Fruit fly (Drosophila melanogaster) whole organism, embryonic: ENCODE measurements around the gene CG10214.

Source experiments
- ATbp ChIP-seq: fragments of 200-800 bp; sonication (Bioruptor generic); optimal IDR thresholded peaks from 2 replicates; lab custom pipeline; 2017; ENCODE audit warnings: missing biosample characterization, mild to moderate bottlenecking, missing genetic modification characterization, missing genetic modification reagents
- Asciz ChIP-seq: fragments of 200-800 bp; sonication (Bioruptor generic); optimal IDR thresholded peaks from 2 replicates; lab custom pipeline; 2017; ENCODE audit warnings: missing biosample characterization, mild to moderate bottlenecking, missing genetic modification characterization, missing genetic modification reagents
- Bdp1 ChIP-seq: fragments of 200-800 bp; sonication (Bioruptor generic); optimal IDR thresholded peaks from 3 replicates; lab custom pipeline; 2016; ENCODE audit warnings: missing biosample characterization, missing genetic modification characterization
- CG11456 ChIP-seq: fragments of 200-800 bp; sonication (Bioruptor generic); IDR thresholded peaks from 3 replicates; pipeline ENCODE4 v1.3.6; 2022; ENCODE audit warnings: missing biosample characterization, missing genetic modification characterization
- CG11504 ChIP-seq: fragments of 200-800 bp; sonication (Bioruptor generic); optimal IDR thresholded peaks from 3 replicates; lab custom pipeline; 2019; ENCODE audit warnings: missing biosample characterization, mild to moderate bottlenecking, missing genetic modification characterization, moderate library complexity
- CG1233 ChIP-seq: fragments of 200-800 bp; sonication (Bioruptor generic); optimal IDR thresholded peaks from 4 replicates; lab custom pipeline; 2018; ENCODE audit warnings: missing biosample characterization, mild to moderate bottlenecking, missing genetic modification characterization
- CG12391 ChIP-seq: fragments of 200-800 bp; sonication (Bioruptor generic); optimal IDR thresholded peaks from 3 replicates; lab custom pipeline; 2018; ENCODE audit warnings: missing biosample characterization, mild to moderate bottlenecking, missing genetic modification characterization, moderate library complexity
- CG13775 ChIP-seq: fragments of 200-800 bp; sonication (Bioruptor generic); optimal IDR thresholded peaks from 3 replicates; lab custom pipeline; 2017; ENCODE audit warnings: missing biosample characterization, mild to moderate bottlenecking, missing genetic modification characterization
- CG14441 ChIP-seq: fragments of 200-800 bp; sonication (Bioruptor generic); IDR thresholded peaks from 2 replicates; pipeline ENCODE4 v1.3.6; 2022; ENCODE audit warnings: missing biosample characterization, missing genetic modification characterization
- CG15011 ChIP-seq: fragments of 200-800 bp; sonication (Bioruptor generic); optimal IDR thresholded peaks from 3 replicates; lab custom pipeline; 2018; ENCODE audit warnings: missing biosample characterization, mild to moderate bottlenecking, missing genetic modification characterization
- CG17328 ChIP-seq: fragments of 200-800 bp; sonication (Bioruptor generic); IDR thresholded peaks from 2 replicates; pipeline ENCODE4 v1.3.6; 2022; ENCODE audit warnings: missing biosample characterization, missing genetic modification characterization
- CG17359 ChIP-seq: fragments of 200-800 bp; sonication (Bioruptor generic); optimal IDR thresholded peaks from 3 replicates; lab custom pipeline; 2018; ENCODE audit warnings: missing biosample characterization, mild to moderate bottlenecking, missing genetic modification characterization, moderate library complexity
- CG17912 ChIP-seq: fragments of 200-800 bp; sonication (Bioruptor generic); optimal IDR thresholded peaks from 2 replicates; lab custom pipeline; 2018; ENCODE audit warnings: missing biosample characterization, mild to moderate bottlenecking, missing genetic modification characterization
- CG18619 ChIP-seq: fragments of 200-800 bp; sonication (Bioruptor generic); optimal IDR thresholded peaks from 3 replicates; lab custom pipeline; 2017; ENCODE audit warnings: missing biosample characterization, mild to moderate bottlenecking, missing genetic modification characterization
- CG2116 ChIP-seq: fragments of 200-800 bp; sonication (Bioruptor generic); optimal IDR thresholded peaks from 3 replicates; lab custom pipeline; 2018; ENCODE audit warnings: missing biosample characterization, mild to moderate bottlenecking, missing genetic modification characterization
- CG2202 ChIP-seq: fragments of 200-800 bp; sonication (Bioruptor generic); optimal IDR thresholded peaks from 2 replicates; lab custom pipeline; 2018; ENCODE audit warnings: missing biosample characterization, mild to moderate bottlenecking, missing genetic modification characterization
- CG34422 ChIP-seq: fragments of 200-800 bp; sonication (Bioruptor generic); IDR thresholded peaks from 3 replicates; pipeline ENCODE4 v1.3.6; 2022; ENCODE audit warnings: missing biosample characterization, missing genetic modification characterization
- CG4328 ChIP-seq: fragments of 200-800 bp; sonication (Bioruptor generic); optimal IDR thresholded peaks from 3 replicates; lab custom pipeline; 2017; ENCODE audit warnings: missing biosample characterization, missing genetic modification reagents, missing genetic modification characterization
- CG6765 ChIP-seq: fragments of 200-800 bp; sonication (Bioruptor generic); optimal IDR thresholded peaks from 3 replicates; lab custom pipeline; 2017; ENCODE audit warnings: missing biosample characterization, mild to moderate bottlenecking, missing genetic modification characterization
- CG7556 ChIP-seq: fragments of 200-800 bp; sonication (Bioruptor generic); optimal IDR thresholded peaks from 2 replicates; lab custom pipeline; 2017; ENCODE audit warnings: missing biosample characterization, mild to moderate bottlenecking, missing genetic modification characterization
- CG8089 ChIP-seq: fragments of 200-800 bp; sonication (Bioruptor generic); optimal IDR thresholded peaks from 3 replicates; lab custom pipeline; 2016; ENCODE audit warnings: missing biosample characterization, missing genetic modification characterization
- CG8281 ChIP-seq: fragments of 200-800 bp; sonication (Bioruptor generic); optimal IDR thresholded peaks from 2 replicates; lab custom pipeline; 2018; ENCODE audit warnings: missing biosample characterization, mild to moderate bottlenecking, missing genetic modification characterization, moderate library complexity
- CG9609 ChIP-seq: fragments of 200-800 bp; sonication (Bioruptor generic); optimal IDR thresholded peaks from 3 replicates; lab custom pipeline; 2016; ENCODE audit warnings: missing biosample characterization, missing genetic modification characterization
- CkIIα-i1 ChIP-seq: fragments of 200-800 bp; sonication (Bioruptor generic); IDR thresholded peaks from 2 replicates; pipeline ENCODE4 v1.3.6; 2022; ENCODE audit warnings: missing biosample characterization, missing genetic modification characterization
- Dip3 ChIP-seq: fragments of 200-800 bp; sonication (Bioruptor generic); optimal IDR thresholded peaks from 3 replicates; lab custom pipeline; 2016; ENCODE audit warnings: missing biosample characterization, missing genetic modification characterization
- Doc3 ChIP-seq: fragments of 200-800 bp; sonication (Bioruptor generic); IDR thresholded peaks from 3 replicates; pipeline ENCODE4 v1.3.6; 2022; ENCODE audit warnings: missing biosample characterization, missing genetic modification characterization; ENCODE audit not compliant: partially characterized antibody
- Hand ChIP-seq: fragments of 200-800 bp; sonication (Bioruptor generic); optimal IDR thresholded peaks from 2 replicates; lab custom pipeline; 2017; ENCODE audit warnings: mild to moderate bottlenecking, missing biosample characterization, missing genetic modification reagents, missing genetic modification characterization
- Hey ChIP-seq: fragments of 200-800 bp; sonication (Bioruptor generic); optimal IDR thresholded peaks from 3 replicates; lab custom pipeline; 2018; ENCODE audit warnings: missing biosample characterization, mild to moderate bottlenecking, missing genetic modification characterization
- Hr39 ChIP-seq: fragments of >200 bp; optimal IDR thresholded peaks from 2 replicates; lab custom pipeline; 2017
- Hr51 ChIP-seq, 2 experiments: fragments of 200-800 bp; sonication (Bioruptor generic); optimal IDR thresholded peaks; 2 replicates in 1 of 2; 3 replicates in 1 of 2; lab custom pipeline; 2016 to 2018; ENCODE audit warnings: missing biosample characterization in 2 of 2, missing genetic modification characterization in 2 of 2, mild to moderate bottlenecking in 1 of 2, moderate library complexity in 1 of 2
- Max ChIP-seq: fragments of 200-800 bp; sonication (Bioruptor generic); optimal IDR thresholded peaks from 2 replicates; lab custom pipeline; 2016; ENCODE audit warnings: missing biosample characterization, mild to moderate bottlenecking, missing genetic modification characterization
- Spps ChIP-seq: fragments of 200-800 bp; sonication (Bioruptor generic); optimal IDR thresholded peaks from 2 replicates; lab custom pipeline; 2018; ENCODE audit warnings: missing biosample characterization, mild to moderate bottlenecking, missing genetic modification characterization
- Trl ChIP-seq, 3 experiments: fragments of >200 bp in 2 of 3; fragments of 200-800 bp in 1 of 3; sonication (Bioruptor generic) in 1 of 3; optimal IDR thresholded peaks; 2 replicates in 1 of 3; 3 replicates in 2 of 3; lab custom pipeline; 2016 to 2017; ENCODE audit warnings: missing biosample characterization in 1 of 3, missing genetic modification characterization in 1 of 3
- ash1 ChIP-seq: fragments of 200-800 bp; sonication (Bioruptor generic); optimal IDR thresholded peaks from 2 replicates; lab custom pipeline; 2018; ENCODE audit warnings: missing biosample characterization, mild to moderate bottlenecking, missing genetic modification characterization
- bsh ChIP-seq, 2 experiments: fragments of 200-800 bp; sonication (Bioruptor generic); optimal IDR thresholded peaks; 2 replicates each; lab custom pipeline; 2017 to 2018; ENCODE audit warnings: mild to moderate bottlenecking in 2 of 2, missing biosample characterization in 2 of 2, missing genetic modification characterization in 2 of 2, moderate library complexity in 1 of 2
- chm ChIP-seq: fragments of 200-800 bp; sonication (Bioruptor generic); IDR thresholded peaks from 2 replicates; pipeline ENCODE4 v1.3.6; 2022; ENCODE audit warnings: missing biosample characterization, missing genetic modification characterization
- ewg ChIP-seq: fragments of 200-800 bp; sonication (Bioruptor generic); optimal IDR thresholded peaks from 3 replicates; lab custom pipeline; 2017; ENCODE audit warnings: mild to moderate bottlenecking, missing biosample characterization, missing genetic modification reagents, missing genetic modification characterization
- gce ChIP-seq: fragments of 200-800 bp; sonication (Bioruptor generic); IDR thresholded peaks from 3 replicates; pipeline ENCODE4 v1.3.6; 2022; ENCODE audit warnings: missing biosample characterization, missing genetic modification characterization
- grn ChIP-seq: fragments of 200-800 bp; sonication (Bioruptor generic); optimal IDR thresholded peaks from 3 replicates; lab custom pipeline; 2017; ENCODE audit warnings: missing biosample characterization, missing genetic modification characterization
- lov ChIP-seq, 2 experiments: fragments of 200-800 bp in 1 of 2; fragments of >200 bp in 1 of 2; sonication (Bioruptor generic) in 1 of 2; IDR thresholded peaks in 1 of 2; optimal IDR thresholded peaks in 1 of 2; 2 replicates in 1 of 2; 3 replicates in 1 of 2; pipeline versions ENCODE4 v1.3.6 to Lab custom; 2017 to 2022; ENCODE audit warnings: missing biosample characterization in 1 of 2, missing genetic modification characterization in 1 of 2
- luna ChIP-seq: fragments of 200-800 bp; sonication (Bioruptor generic); optimal IDR thresholded peaks from 2 replicates; lab custom pipeline; 2016; ENCODE audit warnings: missing biosample characterization, missing genetic modification characterization
- nom ChIP-seq: fragments of 200-800 bp; sonication (Bioruptor generic); optimal IDR thresholded peaks from 2 replicates; lab custom pipeline; 2017; ENCODE audit warnings: missing biosample characterization, missing genetic modification characterization, mild to moderate bottlenecking, moderate library complexity, missing genetic modification reagents
- sc ChIP-seq, 3 experiments: fragments of >200 bp in 2 of 3; fragments of 200-800 bp in 1 of 3; sonication (Bioruptor generic) in 1 of 3; optimal IDR thresholded peaks; 2 replicates in 2 of 3; 3 replicates in 1 of 3; lab custom pipeline; 2017; ENCODE audit warnings: mild to moderate bottlenecking in 1 of 3, missing biosample characterization in 1 of 3, missing genetic modification characterization in 1 of 3, missing genetic modification reagents in 1 of 3
- sens ChIP-seq: fragments of 200-800 bp; sonication (Bioruptor generic); peaks from one replicate; lab custom pipeline; 2016; ENCODE audit warnings: missing biosample characterization, missing genetic modification characterization
- seq ChIP-seq: fragments of 200-800 bp; sonication (Bioruptor generic); IDR thresholded peaks from 2 replicates; pipeline ENCODE4 v1.3.6; 2022; ENCODE audit warnings: missing biosample characterization, missing genetic modification characterization
- slbo ChIP-seq: fragments of 200-800 bp; sonication (Bioruptor generic); IDR thresholded peaks from 2 replicates; pipeline ENCODE4 v1.3.6; 2022; ENCODE audit warnings: missing biosample characterization, missing genetic modification characterization
- wek ChIP-seq: fragments of 200-800 bp; sonication (Bioruptor generic); optimal IDR thresholded peaks from 3 replicates; lab custom pipeline; 2018; ENCODE audit warnings: missing biosample characterization, mild to moderate bottlenecking, missing genetic modification characterization, moderate library complexity
- zen2 ChIP-seq: fragments of 200-800 bp; sonication (Bioruptor generic); IDR thresholded peaks from 3 replicates; pipeline ENCODE4 v1.3.6; 2022; ENCODE audit warnings: missing biosample characterization, missing genetic modification characterization; ENCODE audit not compliant: partially characterized antibody

CG10214 gene

dm6 chr3R:23767417-23767853 is at the start of gene CG10214, which contains the start of gene CG10375 (continued):
- TF ChIP-seq CG8281 (no peak), slbo (peak; percentile 84), CG14441 (GFP tag; lab: Robert Waterston, UW) (peak; percentile 68), CG2202 (tag; lab: Kevin White, UChicago) (peak; percentile 32), Asciz (GFP tag; lab: Kevin White, UChicago) (no peak), sc (optimal IDR thresholded peaks at IDR 0.05; lab: Kevin White, UChicago) (no peak), sc (GFP tag; optimal IDR thresholded peaks at IDR 0.05; lab: Kevin White, UChicago) (no peak), Hr51 (GFP tag; optimal IDR thresholded peaks at IDR 0.05; lab: Kevin White, UChicago) (peak in 1 of 2 experiments; percentile 68), CG9609 (peak; percentile 76), nom (GFP tag; lab: Kevin White, UChicago) (peak; percentile 44), Hand (no peak), CG11456 (GFP tag; lab: Robert Waterston, UW) (no peak), CG7556 (peak; percentile 58), CG11504 (tag; lab: Kevin White, UChicago) (no peak), CG1233 (GFP tag; lab: Kevin White, UChicago) (peak; percentile 49), CG34422 (peak; percentile 34; the same call in 1 of the 3 replicates), grn (GFP tag; lab: Kevin White, UChicago) (peak; percentile 20), sens (GFP tag; lab: Kevin White, UChicago) (peak; percentile 94), CkIIα-i1 (GFP tag; lab: Robert Waterston, UW) (no peak), Hey (tag; lab: Kevin White, UChicago) (no peak), Max (GFP tag; lab: Kevin White, UChicago) (peak; percentile 94), gce (GFP tag; lab: Robert Waterston, UW) (no peak; the same call in 2 of the 3 replicates), bsh (GFP tag; optimal IDR thresholded peaks at IDR 0.05; lab: Kevin White, UChicago) (peak in 1 of 2 experiments; percentile 76), Dip3 (GFP tag; lab: Kevin White, UChicago) (peak; percentile 80), CG17359 (tag; lab: Kevin White, UChicago) (peak; percentile 67), ewg (GFP tag; lab: Kevin White, UChicago) (peak; percentile 68), CG6765 (GFP tag; lab: Kevin White, UChicago) (peak; percentile 7), Hr39 (no peak), CG15011 (GFP tag; lab: Kevin White, UChicago) (no peak), ash1 (GFP tag; lab: Kevin White, UChicago) (no peak), Trl (optimal IDR thresholded peaks at IDR 0.05; lab: Kevin White, UChicago) (no peak), Trl (GFP tag; optimal IDR thresholded peaks at IDR 0.05; lab: Kevin White, UChicago) (peak; percentile 88)

DNA sequence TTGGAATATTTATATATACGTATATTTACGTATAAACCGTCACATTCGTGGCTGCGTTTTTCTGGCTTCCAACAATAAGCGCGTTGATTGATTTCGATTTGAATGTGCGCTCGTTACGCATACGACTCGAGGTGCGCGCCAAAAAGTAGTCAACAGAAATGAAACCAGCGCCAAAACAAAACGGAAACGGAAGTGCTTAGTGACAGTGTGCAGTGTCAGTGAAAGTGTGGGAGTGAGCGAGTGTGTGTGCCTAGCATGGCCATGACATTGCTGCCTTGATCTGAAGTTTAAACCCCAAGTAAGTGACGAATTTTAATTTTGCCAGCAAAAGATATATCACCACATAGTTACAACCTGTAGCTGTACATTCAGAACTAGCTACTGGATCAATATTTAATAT is 36.4 kb upstream of the CG10214 start, which contains the start of gene CG34355:
Gene CG34355, plus strand, starts transcription at position 192 of the 400 bp plus-strand sequence.
- no peak for TF ChIP-seq Doc3 (GFP tag; lab: Robert Waterston, UW)
- TF ChIP-seq Spps (tag; lab: Kevin White, UChicago), result peak; percentile 21
- peak; percentile 7 for TF ChIP-seq Bdp1 (GFP tag; lab: Kevin White, UChicago)
- peak; percentile 7 for TF ChIP-seq CG4328 (GFP tag; lab: Kevin White, UChicago)
- peak; percentile 5 for TF ChIP-seq CG8089 (GFP tag; lab: Kevin White, UChicago)
- TF ChIP-seq luna (GFP tag; lab: Kevin White, UChicago), result no peak
- no peak for TF ChIP-seq lov (optimal IDR thresholded peaks at IDR 0.05; lab: Kevin White, UChicago)
- TF ChIP-seq lov (GFP tag; IDR thresholded peaks at IDR 0.05; lab: Robert Waterston, UW), result 0 out of 3 replicates have a peak, but pooled peaks have one; percentile 14
- TF ChIP-seq CG2116, result peak; percentile 37
- TF ChIP-seq CG15011 (GFP tag; lab: Kevin White, UChicago), result peak; percentile 62
- peak; percentile 82 for TF ChIP-seq CG17912 (GFP tag; lab: Kevin White, UChicago)
- TF ChIP-seq Hey (tag; lab: Kevin White, UChicago), result peak; percentile 5
- peak; percentile 70 for TF ChIP-seq CG17328 (GFP tag; lab: Robert Waterston, UW)
- peak; percentile 56; the same call in 1 of the 2 replicates for TF ChIP-seq chm
- peak; percentile 36; the same call in 1 of the 2 replicates for TF ChIP-seq seq (GFP tag; lab: Robert Waterston, UW)
- peak; percentile 71 for TF ChIP-seq CG18619 (GFP tag; lab: Kevin White, UChicago)
- TF ChIP-seq zen2, result no peak
- peak; percentile 66 for TF ChIP-seq ATbp (GFP tag; lab: Kevin White, UChicago)
- peak; percentile 54 for TF ChIP-seq CG12391
- peak; percentile 80 for TF ChIP-seq wek (GFP tag; lab: Kevin White, UChicago)
- TF ChIP-seq CG13775 (GFP tag; lab: Kevin White, UChicago), result peak; percentile 47
